Fruit fly (Drosophila melanogaster) whole organism, embryonic: ENCODE measurements around the gene Tim8.
A peak's percentile ranks its signal among the peaks of the same experiment; 100 is the strongest.

Source experiments
- Atf-2 ChIP-seq: fragments of 200-800 bp; sonication (Bioruptor generic); optimal IDR thresholded peaks from 2 replicates; lab custom pipeline; 2016; ENCODE audit warnings: missing biosample characterization, missing genetic modification characterization
- Awh ChIP-seq: fragments of 200-800 bp; sonication (Bioruptor generic); IDR thresholded peaks from 2 replicates; pipeline ENCODE4, ENCODE4 v1.3.6; 2022; ENCODE audit warnings: missing biosample characterization, missing genetic modification characterization
- CG10274 ChIP-seq: fragments of 200-800 bp; sonication (Bioruptor generic); optimal IDR thresholded peaks from 3 replicates; lab custom pipeline; 2017; ENCODE audit warnings: missing biosample characterization, mild to moderate bottlenecking, missing genetic modification characterization
- CG11085 ChIP-seq: fragments of 200-800 bp; sonication (Bioruptor generic); IDR thresholded peaks from 2 replicates; pipeline ENCODE4 v1.3.6; 2022; ENCODE audit warnings: missing biosample characterization, missing genetic modification characterization
- CG11456 ChIP-seq: fragments of 200-800 bp; sonication (Bioruptor generic); IDR thresholded peaks from 3 replicates; pipeline ENCODE4 v1.3.6; 2022; ENCODE audit warnings: missing biosample characterization, missing genetic modification characterization
- CG13775 ChIP-seq: fragments of 200-800 bp; sonication (Bioruptor generic); optimal IDR thresholded peaks from 3 replicates; lab custom pipeline; 2017; ENCODE audit warnings: missing biosample characterization, mild to moderate bottlenecking, missing genetic modification characterization
- CG15269 ChIP-seq: fragments of 200-800 bp; sonication (Bioruptor generic); optimal IDR thresholded peaks from 2 replicates; lab custom pipeline; 2018; ENCODE audit warnings: missing biosample characterization, mild to moderate bottlenecking, missing genetic modification characterization, moderate library complexity
- CG17912 ChIP-seq: fragments of 200-800 bp; sonication (Bioruptor generic); optimal IDR thresholded peaks from 2 replicates; lab custom pipeline; 2018; ENCODE audit warnings: missing biosample characterization, mild to moderate bottlenecking, missing genetic modification characterization
- CG1832 ChIP-seq: fragments of 200-800 bp; sonication (Bioruptor generic); optimal IDR thresholded peaks from 2 replicates; lab custom pipeline; 2017; ENCODE audit warnings: missing biosample characterization, mild to moderate bottlenecking, missing genetic modification characterization, inconsistent platforms
- CG2129 ChIP-seq: fragments of 200-800 bp; sonication (Bioruptor generic); IDR thresholded peaks from 2 replicates; pipeline ENCODE4 v1.3.6; 2022; ENCODE audit warnings: missing biosample characterization, missing genetic modification characterization; ENCODE audit not compliant: partially characterized antibody
- CG2875 ChIP-seq: fragments of 200-800 bp; sonication (Bioruptor generic); optimal IDR thresholded peaks from 2 replicates; lab custom pipeline; 2017; ENCODE audit warnings: missing biosample characterization, mild to moderate bottlenecking, missing genetic modification characterization, missing genetic modification reagents
- CG34422 ChIP-seq: fragments of 200-800 bp; sonication (Bioruptor generic); IDR thresholded peaks from 3 replicates; pipeline ENCODE4 v1.3.6; 2022; ENCODE audit warnings: missing biosample characterization, missing genetic modification characterization
- CG3995 ChIP-seq: fragments of 200-800 bp; sonication (Bioruptor generic); optimal IDR thresholded peaks from 3 replicates; lab custom pipeline; 2016; ENCODE audit warnings: missing biosample characterization, missing genetic modification characterization
- CG6765 ChIP-seq: fragments of 200-800 bp; sonication (Bioruptor generic); optimal IDR thresholded peaks from 3 replicates; lab custom pipeline; 2017; ENCODE audit warnings: missing biosample characterization, mild to moderate bottlenecking, missing genetic modification characterization
- CG6854 ChIP-seq: fragments of 200-800 bp; sonication (Bioruptor generic); optimal IDR thresholded peaks from 3 replicates; lab custom pipeline; 2017; ENCODE audit warnings: missing biosample characterization, mild to moderate bottlenecking, missing genetic modification characterization
- CG7357 ChIP-seq: fragments of 200-800 bp; sonication (Bioruptor generic); IDR thresholded peaks from 3 replicates; pipeline ENCODE4 v1.3.6; 2022; ENCODE audit warnings: missing biosample characterization, missing genetic modification characterization
- CG7963 ChIP-seq: fragments of 200-800 bp; sonication (Bioruptor generic); IDR thresholded peaks from 3 replicates; pipeline ENCODE4 v1.3.6; 2022; ENCODE audit warnings: missing biosample characterization, missing genetic modification characterization; ENCODE audit not compliant: partially characterized antibody
- CG9215 ChIP-seq: fragments of 200-800 bp; sonication (Bioruptor generic); IDR thresholded peaks from 2 replicates; pipeline ENCODE4 v1.3.6; 2022; ENCODE audit warnings: missing biosample characterization, missing genetic modification characterization
- Dbx ChIP-seq: fragments of 200-800 bp; sonication (Bioruptor generic); IDR thresholded peaks from 3 replicates; pipeline ENCODE4 v1.3.6; 2022; ENCODE audit warnings: missing biosample characterization, missing genetic modification characterization
- Drgx ChIP-seq: fragments of 200-800 bp; sonication (Bioruptor generic); IDR thresholded peaks from 2 replicates; pipeline ENCODE4 v1.3.6; 2022; ENCODE audit warnings: missing biosample characterization, missing genetic modification characterization
- Ets97D ChIP-seq: fragments of 200-800 bp; sonication (Bioruptor generic); optimal IDR thresholded peaks from 3 replicates; lab custom pipeline; 2016; ENCODE audit warnings: missing biosample characterization, missing genetic modification characterization
- Fer2 ChIP-seq: fragments of 200-800 bp; sonication (Bioruptor generic); optimal IDR thresholded peaks from 2 replicates; lab custom pipeline; 2018; ENCODE audit warnings: missing biosample characterization, mild to moderate bottlenecking, missing genetic modification characterization, moderate library complexity
- Hey ChIP-seq: fragments of 200-800 bp; sonication (Bioruptor generic); optimal IDR thresholded peaks from 3 replicates; lab custom pipeline; 2018; ENCODE audit warnings: missing biosample characterization, mild to moderate bottlenecking, missing genetic modification characterization
- Hr39 ChIP-seq: fragments of >200 bp; optimal IDR thresholded peaks from 2 replicates; lab custom pipeline; 2017
- Hr78 ChIP-seq, 2 experiments: fragments of 200-800 bp in 1 of 2; fragments of >200 bp in 1 of 2; sonication (Bioruptor generic) in 1 of 2; optimal IDR thresholded peaks; 2 replicates each; lab custom pipeline; 2017 to 2019; ENCODE audit warnings: missing biosample characterization in 2 of 2, missing genetic modification characterization in 2 of 2, mild to moderate bottlenecking in 1 of 2, moderate library complexity in 1 of 2
- MBD-R2 ChIP-seq: fragments of 200-800 bp; sonication (Bioruptor generic); IDR thresholded peaks from 2 replicates; pipeline ENCODE4 v1.3.6; 2022; ENCODE audit warnings: missing biosample characterization, missing genetic modification characterization
- MESR4 ChIP-seq: fragments of 200-800 bp; sonication (Bioruptor generic); optimal IDR thresholded peaks from 2 replicates; lab custom pipeline; 2018; ENCODE audit warnings: missing biosample characterization, mild to moderate bottlenecking, missing genetic modification characterization, moderate library complexity
- Nf-YC ChIP-seq: fragments of 200-800 bp; optimal IDR thresholded peaks from 3 replicates; lab custom pipeline; 2019; ENCODE audit warnings: missing biosample characterization, mild to moderate bottlenecking, missing genetic modification characterization, moderate library complexity
- Sox100B ChIP-seq: fragments of 200-800 bp; sonication (Bioruptor generic); optimal IDR thresholded peaks from 3 replicates; lab custom pipeline; 2018; ENCODE audit warnings: missing biosample characterization, mild to moderate bottlenecking, missing genetic modification characterization
- Ssrp ChIP-seq: fragments of 200-800 bp; sonication (Bioruptor generic); optimal IDR thresholded peaks from 2 replicates; lab custom pipeline; 2018; ENCODE audit warnings: missing biosample characterization, mild to moderate bottlenecking, missing genetic modification characterization, moderate library complexity
- Stat92E ChIP-seq, 3 experiments: fragments of >200 bp in 2 of 3; fragments of 200-800 bp in 1 of 3; sonication (Bioruptor generic) in 1 of 3; optimal IDR thresholded peaks; 2 replicates each; lab custom pipeline; 2017 to 2019; ENCODE audit warnings: missing biosample characterization in 3 of 3, missing genetic modification characterization in 3 of 3, mild to moderate bottlenecking in 1 of 3, moderate library complexity in 1 of 3
- TFAM ChIP-seq: fragments of 200-800 bp; sonication (Bioruptor generic); optimal IDR thresholded peaks from 2 replicates; lab custom pipeline; 2017; ENCODE audit warnings: missing biosample characterization, missing genetic modification characterization, inconsistent platforms
- Taf1 ChIP-seq: fragments of 200-800 bp; sonication (Bioruptor generic); IDR thresholded peaks from 2 replicates; pipeline ENCODE4 v1.3.6; 2022; ENCODE audit warnings: missing biosample characterization, missing genetic modification characterization
- abd-A ChIP-seq: fragments of 200-800 bp; sonication (Bioruptor generic); optimal IDR thresholded peaks from 3 replicates; lab custom pipeline; 2019; ENCODE audit warnings: missing biosample characterization, mild to moderate bottlenecking, missing genetic modification characterization, moderate library complexity
- chif ChIP-seq, 2 experiments: fragments of 200-800 bp; sonication (Bioruptor generic); optimal IDR thresholded peaks; 3 replicates each; lab custom pipeline; 2016; ENCODE audit warnings: missing biosample characterization in 2 of 2, missing genetic modification characterization in 2 of 2
- corto ChIP-seq: fragments of 200-800 bp; sonication (Bioruptor generic); optimal IDR thresholded peaks from 2 replicates; lab custom pipeline; 2016; ENCODE audit warnings: missing biosample characterization, mild to moderate bottlenecking, missing genetic modification characterization, moderate library complexity
- ems ChIP-seq: fragments of 200-800 bp; sonication (Bioruptor generic); optimal IDR thresholded peaks from 3 replicates; lab custom pipeline; 2016; ENCODE audit warnings: missing biosample characterization, missing genetic modification characterization
- exex ChIP-seq: fragments of 200-800 bp; sonication (Bioruptor generic); optimal IDR thresholded peaks from 4 replicates; lab custom pipeline; 2018; ENCODE audit warnings: missing biosample characterization, mild to moderate bottlenecking, missing genetic modification characterization, moderate library complexity
- fd3F ChIP-seq: fragments of 200-800 bp; sonication (Bioruptor generic); optimal IDR thresholded peaks from 2 replicates; lab custom pipeline; 2018; ENCODE audit warnings: missing biosample characterization, mild to moderate bottlenecking, missing genetic modification characterization, moderate library complexity
- fd64A ChIP-seq: fragments of 200-800 bp; sonication (Bioruptor generic); optimal IDR thresholded peaks from 3 replicates; lab custom pipeline; 2018; ENCODE audit warnings: missing biosample characterization, mild to moderate bottlenecking, missing genetic modification characterization
- gsb-n ChIP-seq: fragments of 200-800 bp; sonication (Bioruptor generic); optimal IDR thresholded peaks from 3 replicates; lab custom pipeline; 2018; ENCODE audit warnings: missing biosample characterization, mild to moderate bottlenecking, missing genetic modification characterization
- hkb ChIP-seq, 2 experiments: fragments of 200-800 bp in 1 of 2; fragments of >200 bp in 1 of 2; sonication (Bioruptor generic) in 1 of 2; IDR thresholded peaks in 1 of 2; optimal IDR thresholded peaks in 1 of 2; 2 replicates each; pipeline versions ENCODE4 v1.3.6 to Lab custom; 2017 to 2022; ENCODE audit warnings: missing biosample characterization in 1 of 2, missing genetic modification characterization in 1 of 2
- repo ChIP-seq: fragments of 200-800 bp; sonication (Bioruptor generic); optimal IDR thresholded peaks from 2 replicates; lab custom pipeline; 2016; ENCODE audit warnings: missing biosample characterization, missing genetic modification characterization
- salm ChIP-seq: fragments of 200-800 bp; sonication (Bioruptor generic); optimal IDR thresholded peaks from 2 replicates; lab custom pipeline; 2018; ENCODE audit warnings: missing biosample characterization, mild to moderate bottlenecking, missing genetic modification characterization
- schlank ChIP-seq: fragments of 200-800 bp; sonication (Bioruptor generic); optimal IDR thresholded peaks from 2 replicates; lab custom pipeline; 2018; ENCODE audit warnings: missing biosample characterization, mild to moderate bottlenecking, missing genetic modification characterization
- sd ChIP-seq: fragments of 200-800 bp; sonication (Bioruptor generic); optimal IDR thresholded peaks from 3 replicates; lab custom pipeline; 2018; ENCODE audit warnings: missing biosample characterization, mild to moderate bottlenecking, missing genetic modification characterization, moderate library complexity
- sna ChIP-seq: fragments of 200-800 bp; sonication (Bioruptor generic); IDR thresholded peaks from 2 replicates; pipeline ENCODE4 v1.3.6; 2022; ENCODE audit warnings: missing biosample characterization, missing genetic modification characterization; ENCODE audit not compliant: partially characterized antibody
- toy ChIP-seq: fragments of 200-800 bp; sonication (Bioruptor generic); IDR thresholded peaks from 2 replicates; pipeline ENCODE4 v1.3.6; 2022; ENCODE audit warnings: missing biosample characterization, missing genetic modification characterization
- tup ChIP-seq: fragments of 200-800 bp; sonication (Bioruptor generic); optimal IDR thresholded peaks from 2 replicates; lab custom pipeline; 2016; ENCODE audit warnings: missing biosample characterization, mild to moderate bottlenecking, missing genetic modification characterization, moderate library complexity

Tim8 gene

dm6 chrX:11379139-11379538 is 10.9 kb downstream of the Tim8 start (continued):
- TF ChIP-seq Hr78 (GFP tag; optimal IDR thresholded peaks at IDR 0.05; lab: Kevin White, UChicago) (no peak), CG9215 (GFP tag; lab: Robert Waterston, UW) (peak; percentile 15; the same call in 1 of the 2 replicates), fd3F (GFP tag; lab: Kevin White, UChicago) (peak; percentile 31), schlank (tag; lab: Kevin White, UChicago) (no peak), corto (GFP tag; lab: Kevin White, UChicago) (no peak), exex (tag; lab: Kevin White, UChicago) (no peak), CG15269 (tag; lab: Kevin White, UChicago) (peak; percentile 68), ems (no peak), repo (no peak), CG11456 (GFP tag; lab: Robert Waterston, UW) (0 out of 3 replicates have a peak, but pooled peaks have one; percentile 50), CG2129 (no peak), tup (GFP tag; lab: Kevin White, UChicago) (no peak), Nf-YC (peak; percentile 52), CG34422 (GFP tag; lab: Robert Waterston, UW) (0 out of 3 replicates have a peak, but pooled peaks have one; percentile 42), CG11085 (GFP tag; lab: Robert Waterston, UW) (no peak), MESR4 (GFP tag; lab: Kevin White, UChicago) (no peak), Stat92E (GFP tag; optimal IDR thresholded peaks at IDR 0.05; lab: Kevin White, UChicago) (no peak), salm (tag; lab: Kevin White, UChicago) (no peak), CG6854 (no peak), chif (GFP tag; optimal IDR thresholded peaks at IDR 0.05; lab: Kevin White, UChicago) (no peak), Awh (GFP tag; lab: Robert Waterston, UW) (0 out of 2 replicates have a peak, but pooled peaks have one; percentile 24), sna (GFP tag; lab: Robert Waterston, UW) (no peak), CG7357 (no peak), CG1832 (GFP tag; lab: Kevin White, UChicago) (no peak), Ssrp (tag; lab: Kevin White, UChicago) (no peak), CG7963 (GFP tag; lab: Robert Waterston, UW) (no peak), Taf1 (GFP tag; lab: Robert Waterston, UW) (peak; percentile 40; the same call in 1 of the 2 replicates), TFAM (GFP tag; lab: Kevin White, UChicago) (no peak), sd (tag; lab: Kevin White, UChicago) (no peak), CG6765 (GFP tag; lab: Kevin White, UChicago) (peak; percentile 1), toy (no peak), fd64A (GFP tag; lab: Kevin White, UChicago) (no peak), Drgx (GFP tag; lab: Robert Waterston, UW) (peak; percentile 23; the same call in 1 of the 2 replicates), CG10274 (no peak), abd-A (tag; lab: Kevin White, UChicago) (no peak), Ets97D (GFP tag; lab: Kevin White, UChicago) (no peak), CG2875 (GFP tag; lab: Kevin White, UChicago) (peak; percentile 3), CG17912 (GFP tag; lab: Kevin White, UChicago) (peak; percentile 14), Fer2 (tag; lab: Kevin White, UChicago) (peak; percentile 29), Hr39 (lab: Kevin White, UChicago) (no peak), Dbx (peak; percentile 58; the same call in 2 of the 3 replicates), Hey (tag; lab: Kevin White, UChicago) (no peak), hkb (optimal IDR thresholded peaks at IDR 0.05; lab: Kevin White, UChicago) (no peak), hkb (GFP tag; IDR thresholded peaks at IDR 0.05; lab: Robert Waterston, UW) (peak; percentile 70), CG3995 (GFP tag; lab: Kevin White, UChicago) (no peak), gsb-n (tag; lab: Kevin White, UChicago) (no peak), Sox100B (GFP tag; lab: Kevin White, UChicago) (peak; percentile 10), CG13775 (GFP tag; lab: Kevin White, UChicago) (no peak), MBD-R2 (GFP tag; lab: Robert Waterston, UW) (0 out of 2 replicates have a peak, but pooled peaks have one; percentile 19), Atf-2 (GFP tag; lab: Kevin White, UChicago) (no peak)
